Fruit fly (Drosophila melanogaster) whole organism, pupa: ENCODE results near the gene ash2.

Source experiments
- CG12605 ChIP-seq: fragments of 200-800 bp; sonication (Bioruptor generic); IDR thresholded peaks from 2 replicates; pipeline ENCODE4 v1.3.6; 2022; ENCODE audit warnings: missing biosample characterization, missing genetic modification characterization
- CG15710 ChIP-seq: fragments of 200-800 bp; sonication (Bioruptor generic); optimal IDR thresholded peaks from 2 replicates; lab custom pipeline; 2018; ENCODE audit warnings: missing biosample characterization, mild to moderate bottlenecking, missing genetic modification characterization, moderate library complexity
- CG17806 ChIP-seq: fragments of 200-800 bp; sonication (Bioruptor generic); optimal IDR thresholded peaks from 2 replicates; lab custom pipeline; 2018; ENCODE audit warnings: missing biosample characterization, mild to moderate bottlenecking, missing genetic modification characterization, moderate library complexity
- CG4496 ChIP-seq: fragments of 200-800 bp; sonication (Bioruptor generic); IDR thresholded peaks from 3 replicates; pipeline ENCODE4 v1.3.6; 2022; ENCODE audit warnings: missing biosample characterization, missing genetic modification characterization
- CG8159 ChIP-seq: fragments of 200-800 bp; sonication (Bioruptor generic); optimal IDR thresholded peaks from 3 replicates; lab custom pipeline; 2018; ENCODE audit warnings: missing biosample characterization, mild to moderate bottlenecking, missing genetic modification characterization, moderate library complexity
- CG8301 ChIP-seq: fragments of 200-800 bp; sonication (Bioruptor generic); optimal IDR thresholded peaks from 2 replicates; lab custom pipeline; 2018; ENCODE audit warnings: missing biosample characterization, mild to moderate bottlenecking, missing genetic modification characterization
- D1 ChIP-seq: fragments of 200-800 bp; sonication (Bioruptor generic); optimal IDR thresholded peaks from 2 replicates; lab custom pipeline; 2018; ENCODE audit warnings: missing biosample characterization, mild to moderate bottlenecking, missing genetic modification characterization, moderate library complexity
- Ets98B ChIP-seq: fragments of 200-800 bp; sonication (Bioruptor generic); IDR thresholded peaks from 2 replicates; pipeline ENCODE4 v1.3.6; 2022; ENCODE audit warnings: missing biosample characterization, missing genetic modification characterization
- Pif1A ChIP-seq: fragments of 200-800 bp; sonication (Bioruptor generic); optimal IDR thresholded peaks from 3 replicates; lab custom pipeline; 2016; ENCODE audit warnings: missing biosample characterization, missing genetic modification characterization
- Snoo ChIP-seq: fragments of 200-800 bp; sonication (Bioruptor generic); optimal IDR thresholded peaks from 3 replicates; lab custom pipeline; 2017; ENCODE audit warnings: missing biosample characterization, mild to moderate bottlenecking, missing genetic modification characterization, inconsistent platforms

DNA sequence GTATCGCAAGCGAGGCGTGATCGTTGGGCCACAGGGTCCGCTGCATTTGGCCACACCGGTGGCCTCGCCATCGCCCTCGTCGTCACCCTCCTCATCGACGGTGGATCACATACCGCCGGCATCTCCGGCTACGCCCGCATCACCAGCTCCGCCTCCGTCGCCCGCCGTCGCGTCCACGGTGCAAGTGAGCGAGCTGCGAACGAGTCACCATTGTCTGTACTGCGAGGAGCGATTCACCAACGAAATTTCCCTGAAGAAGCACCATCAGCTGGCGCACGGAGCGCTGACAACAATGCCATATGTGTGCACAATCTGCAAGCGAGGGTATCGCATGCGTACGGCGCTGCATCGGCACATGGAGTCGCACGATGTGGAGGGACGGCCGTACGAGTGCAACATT lies 29.4 kb upstream of the ash2 start:
- TF ChIP-seq CG8301 (tag; lab: Kevin White, UChicago) (no peak), Snoo (tag; lab: Kevin White, UChicago) (no peak), D1 (tag; lab: Kevin White, UChicago) (no peak), Ets98B (GFP tag; lab: Robert Waterston, UW) (no peak), CG4496 (no peak), CG8159 (no peak), CG12605 (GFP tag; lab: Robert Waterston, UW) (no peak), Pif1A (GFP tag; lab: Kevin White, UChicago) (no peak), CG17806 (no peak), CG15710 (tag; lab: Kevin White, UChicago) (no peak)
